Worm (Caenorhabditis elegans) whole organism, L4 larva: ENCODE data around the gene T26H5.10.

Experiments used
- F26F4.8 ChIP-seq: fragments of 200-800 bp; sonication (Bioruptor generic); conservative IDR thresholded peaks from 2 replicates; pipeline ENCODE4 v1.3.6; 2022; ENCODE audit warnings: missing genetic modification characterization, missing compliant biosample characterization
- F37D6.2 ChIP-seq: sonication (generic microtip); optimal IDR thresholded peaks from 2 replicates; lab custom pipeline; 2016; ENCODE audit warnings: mild to moderate bottlenecking, missing genetic modification characterization, missing compliant biosample characterization
- T20F7.1 ChIP-seq: fragments of 200-800 bp; sonication (Bioruptor generic); optimal IDR thresholded peaks from 2 replicates; lab custom pipeline; 2018; ENCODE audit warnings: mild to moderate bottlenecking, missing genetic modification characterization, missing compliant biosample characterization
- T26A8.4 ChIP-seq: fragments of 200-800 bp; sonication (Bioruptor generic); IDR thresholded peaks from 2 replicates; pipeline ENCODE4 v1.3.6; 2022; ENCODE audit warnings: missing genetic modification characterization, missing compliant biosample characterization
- Y105C5A.15 ChIP-seq: fragments of 200-800 bp; sonication (Bioruptor generic); IDR thresholded peaks from 2 replicates; pipeline ENCODE4 v1.3.6; 2022; ENCODE audit warnings: missing genetic modification characterization, missing compliant biosample characterization
- Y48G9A.11 ChIP-seq: fragments of 200-800 bp; sonication (Bioruptor generic); IDR thresholded peaks from 2 replicates; pipeline ENCODE4 v1.3.6; 2022; ENCODE audit warnings: missing genetic modification reagents, missing genetic modification characterization, missing compliant biosample characterization
- aha-1 ChIP-seq: fragments of 150-350 bp; peaks from one replicate; lab custom pipeline; 2014; ENCODE audit warnings: missing biosample characterization, missing genetic modification characterization
- ama-1 ChIP-seq: fragments of 150-350 bp; optimal IDR thresholded peaks from 2 replicates; lab custom pipeline; 2014; ENCODE audit warnings: inconsistent platforms, mixed read lengths
- attf-4 ChIP-seq: sonication (generic microtip); optimal IDR thresholded peaks from 3 replicates; lab custom pipeline; 2017; ENCODE audit warnings: missing biosample characterization, missing genetic modification characterization
- ceh-32 ChIP-seq: sonication (generic microtip); optimal IDR thresholded peaks from 2 replicates; lab custom pipeline; 2016; ENCODE audit warnings: mild to moderate bottlenecking, missing genetic modification characterization, missing compliant biosample characterization; ENCODE audit not compliant: poor library complexity
- cey-2 ChIP-seq: sonication (generic microtip); optimal IDR thresholded peaks from 3 replicates; lab custom pipeline; 2017; ENCODE audit warnings: missing genetic modification characterization, mild to moderate bottlenecking, missing compliant biosample characterization, antibody characterized with exemption, borderline replicate concordance; ENCODE audit not compliant: insufficient read depth
- daf-12 ChIP-seq: fragments of 150-350 bp; optimal IDR thresholded peaks from 2 replicates; lab custom pipeline; 2014; ENCODE audit warnings: missing biosample characterization, missing genetic modification reagents, missing genetic modification characterization
- daf-19 ChIP-seq: fragments of 200-800 bp; sonication (Bioruptor generic); conservative IDR thresholded peaks from 2 replicates; pipeline ENCODE4 v1.3.6; 2022; ENCODE audit warnings: missing genetic modification characterization, missing compliant biosample characterization
- dmd-6 ChIP-seq: fragments of 200-800 bp; sonication (Bioruptor generic); IDR thresholded peaks from 2 replicates; pipeline ENCODE4 v1.3.6; 2022; ENCODE audit warnings: missing genetic modification reagents, missing genetic modification characterization, missing compliant biosample characterization
- dmd-8 ChIP-seq: fragments of 200-800 bp; sonication (Bioruptor generic); IDR thresholded peaks from 2 replicates; pipeline ENCODE4 v1.3.6; 2022; ENCODE audit warnings: missing genetic modification characterization, missing compliant biosample characterization
- dmd-9 ChIP-seq: fragments of 200-800 bp; sonication (Bioruptor generic); IDR thresholded peaks from 2 replicates; pipeline ENCODE4 v1.3.6; 2022; ENCODE audit warnings: missing genetic modification reagents, missing genetic modification characterization, missing compliant biosample characterization
- dpl-1 ChIP-seq: fragments of 150-350 bp; optimal IDR thresholded peaks from 2 replicates; lab custom pipeline; 2014; ENCODE audit warnings: missing biosample characterization, missing genetic modification reagents, missing genetic modification characterization
- dve-1 ChIP-seq: sonication (generic microtip); optimal IDR thresholded peaks from 2 replicates; lab custom pipeline; 2017; ENCODE audit warnings: antibody characterized with exemption, mild to moderate bottlenecking, missing genetic modification characterization, missing compliant biosample characterization; ENCODE audit not compliant: insufficient read depth
- egl-27 ChIP-seq: sonication (generic microtip); optimal IDR thresholded peaks from 3 replicates; lab custom pipeline; 2017; ENCODE audit warnings: missing biosample characterization, missing genetic modification reagents, missing genetic modification characterization
- egl-43 ChIP-seq: fragments of 200-800 bp; sonication (Bioruptor generic); IDR thresholded peaks from 2 replicates; pipeline ENCODE4 v1.3.6; 2022; ENCODE audit warnings: missing genetic modification reagents, missing genetic modification characterization, missing compliant biosample characterization
- gei-8 ChIP-seq: fragments of 200-800 bp; sonication (Bioruptor generic); optimal IDR thresholded peaks from 2 replicates; lab custom pipeline; 2018; ENCODE audit warnings: mild to moderate bottlenecking, missing genetic modification characterization, missing compliant biosample characterization
- hlh-30 ChIP-seq: sonication (generic microtip); optimal IDR thresholded peaks from 2 replicates; lab custom pipeline; 2017; ENCODE audit warnings: antibody characterized with exemption, mild to moderate bottlenecking, missing genetic modification characterization, missing compliant biosample characterization; ENCODE audit not compliant: insufficient read depth
- jun-1 ChIP-seq: fragments of 150-350 bp; optimal IDR thresholded peaks from 2 replicates; lab custom pipeline; 2014; ENCODE audit warnings: missing biosample characterization, missing genetic modification reagents, missing genetic modification characterization
- lim-7 ChIP-seq: fragments of 200-800 bp; sonication (Bioruptor generic); IDR thresholded peaks from 2 replicates; pipeline ENCODE4 v1.3.6; 2022; ENCODE audit warnings: missing genetic modification characterization, missing compliant biosample characterization
- lin-13 ChIP-seq: fragments of 150-350 bp; optimal IDR thresholded peaks from 2 replicates; lab custom pipeline; 2014; ENCODE audit warnings: missing biosample characterization, missing genetic modification reagents, missing genetic modification characterization
- lin-38 ChIP-seq: fragments of 200-800 bp; sonication (Bioruptor generic); IDR thresholded peaks from 2 replicates; pipeline ENCODE4 v1.3.6; 2022; ENCODE audit warnings: missing genetic modification reagents, missing genetic modification characterization, missing compliant biosample characterization
- lin-39 ChIP-seq: fragments of 150-350 bp; optimal IDR thresholded peaks from 2 replicates; lab custom pipeline; 2014; ENCODE audit warnings: missing biosample characterization, missing genetic modification reagents, missing genetic modification characterization
- madf-9 ChIP-seq: fragments of 200-800 bp; sonication (Bioruptor generic); conservative IDR thresholded peaks from 2 replicates; pipeline ENCODE4 v1.3.6; 2022; ENCODE audit warnings: missing genetic modification reagents, missing genetic modification characterization, missing compliant biosample characterization
- mep-1 ChIP-seq: fragments of 150-350 bp; sonication (generic microtip); optimal IDR thresholded peaks from 3 replicates; lab custom pipeline; 2014; ENCODE audit warnings: missing biosample characterization, missing genetic modification characterization
- mxl-2 ChIP-seq: fragments of 200-800 bp; sonication (Bioruptor generic); conservative IDR thresholded peaks from 2 replicates; pipeline ENCODE4 v1.3.6; 2022; ENCODE audit warnings: missing genetic modification reagents, missing genetic modification characterization, missing compliant biosample characterization
- mxl-3 ChIP-seq: fragments of 200-800 bp; sonication (Bioruptor generic); optimal IDR thresholded peaks from 2 replicates; lab custom pipeline; 2018; ENCODE audit warnings: mild to moderate bottlenecking, missing genetic modification characterization, missing compliant biosample characterization
- nhr-10 ChIP-seq: fragments of 150-350 bp; optimal IDR thresholded peaks from 2 replicates; lab custom pipeline; 2014; ENCODE audit warnings: missing biosample characterization, missing genetic modification characterization
- nhr-111 ChIP-seq: fragments of 200-800 bp; sonication (Bioruptor generic); optimal IDR thresholded peaks from 2 replicates; lab custom pipeline; 2018; ENCODE audit warnings: mild to moderate bottlenecking, missing genetic modification characterization, missing compliant biosample characterization
- nhr-237 ChIP-seq: sonication (generic microtip); optimal IDR thresholded peaks from 2 replicates; lab custom pipeline; 2017; ENCODE audit warnings: missing biosample characterization, missing genetic modification characterization
- nhr-28 ChIP-seq: fragments of 150-350 bp; optimal IDR thresholded peaks from 2 replicates; lab custom pipeline; 2014; ENCODE audit warnings: missing biosample characterization, missing genetic modification characterization
- nhr-41 ChIP-seq: fragments of 200-800 bp; sonication (Bioruptor generic); IDR thresholded peaks from 2 replicates; pipeline ENCODE4 v1.3.6; 2022; ENCODE audit warnings: missing genetic modification reagents, missing genetic modification characterization, missing compliant biosample characterization
- nhr-42 ChIP-seq: fragments of 200-800 bp; sonication (Bioruptor generic); IDR thresholded peaks from 2 replicates; pipeline ENCODE4 v1.3.6; 2022; ENCODE audit warnings: missing genetic modification characterization, missing compliant biosample characterization
- nhr-6 ChIP-seq: fragments of 150-350 bp; optimal IDR thresholded peaks from 2 replicates; lab custom pipeline; 2014; ENCODE audit warnings: missing biosample characterization, missing genetic modification characterization
- nhr-77 ChIP-seq: fragments of 150-350 bp; optimal IDR thresholded peaks from 2 replicates; lab custom pipeline; 2014; ENCODE audit warnings: missing biosample characterization, missing genetic modification characterization
- pha-4 ChIP-seq, 2 experiments: fragments of 150-350 bp in 1 of 2; fragments of 200-800 bp in 1 of 2; sonication (Bioruptor generic) in 1 of 2; IDR thresholded peaks in 1 of 2; optimal IDR thresholded peaks in 1 of 2; 2 replicates each; pipeline versions ENCODE4 v1.3.6 to Lab custom; 2014 to 2022; ENCODE audit warnings: missing genetic modification characterization in 2 of 2, missing genetic modification reagents in 2 of 2, missing biosample characterization in 1 of 2, missing compliant biosample characterization in 1 of 2
- php-3 ChIP-seq: fragments of 200-800 bp; sonication (Bioruptor generic); IDR thresholded peaks from 2 replicates; pipeline ENCODE4 v1.3.6; 2022; ENCODE audit warnings: missing genetic modification reagents, missing genetic modification characterization, missing compliant biosample characterization
- sdz-12 ChIP-seq: fragments of 200-800 bp; sonication (Bioruptor generic); optimal IDR thresholded peaks from 2 replicates; lab custom pipeline; 2018; ENCODE audit warnings: mild to moderate bottlenecking, missing genetic modification characterization, missing compliant biosample characterization
- set-16 ChIP-seq: fragments of 200-800 bp; sonication (Bioruptor generic); IDR thresholded peaks from 2 replicates; pipeline ENCODE4 v1.3.6; 2022; ENCODE audit warnings: missing genetic modification reagents, missing genetic modification characterization, missing compliant biosample characterization
- skn-1 ChIP-seq: fragments of 150-350 bp; optimal IDR thresholded peaks from 2 replicates; lab custom pipeline; 2014; ENCODE audit warnings: missing biosample characterization, missing genetic modification characterization
- snpc-4 ChIP-seq: fragments of 150-350 bp; optimal IDR thresholded peaks from 2 replicates; lab custom pipeline; 2014; ENCODE audit warnings: missing biosample characterization, missing genetic modification characterization
- spr-3 ChIP-seq: fragments of 200-800 bp; sonication (Bioruptor generic); optimal IDR thresholded peaks from 2 replicates; lab custom pipeline; 2018; ENCODE audit warnings: mild to moderate bottlenecking, missing genetic modification characterization, missing compliant biosample characterization
- tag-97 ChIP-seq: fragments of 200-800 bp; sonication (Bioruptor generic); IDR thresholded peaks from 2 replicates; pipeline ENCODE4 v1.3.6; 2022; ENCODE audit warnings: missing genetic modification characterization, missing compliant biosample characterization
- unc-130 ChIP-seq: sonication (generic microtip); optimal IDR thresholded peaks from 2 replicates; lab custom pipeline; 2016; ENCODE audit warnings: missing genetic modification reagents, missing genetic modification characterization, missing compliant biosample characterization
- unc-39 ChIP-seq: sonication (generic microtip); optimal IDR thresholded peaks from 2 replicates; lab custom pipeline; 2017; ENCODE audit warnings: missing biosample characterization, missing genetic modification characterization
- vab-7 ChIP-seq: fragments of 200-800 bp; sonication (Bioruptor generic); IDR thresholded peaks from 2 replicates; pipeline ENCODE4 v1.3.6; 2022; ENCODE audit warnings: missing genetic modification reagents, missing genetic modification characterization, missing compliant biosample characterization
- zip-2 ChIP-seq: fragments of 150-350 bp; optimal IDR thresholded peaks from 2 replicates; lab custom pipeline; 2014; ENCODE audit warnings: missing biosample characterization, missing genetic modification characterization
- ztf-11 ChIP-seq: fragments of 150-350 bp; optimal IDR thresholded peaks from 2 replicates; lab custom pipeline; 2014; ENCODE audit warnings: missing biosample characterization, missing genetic modification characterization

T26H5.10 gene

ce11 chrV:15479825-15480224, 36.2 kb upstream of the T26H5.10 start (continued):
- peak; percentile 73; the same call in 1 of the 2 replicates for TF ChIP-seq dmd-8 (GFP tag; lab: Robert Waterston, UW)
- TF ChIP-seq daf-12 (tag; lab: Kevin White, UChicago): no peak
- TF ChIP-seq daf-19: no peak
- TF ChIP-seq madf-9 (GFP tag; lab: Robert Waterston, UW): no peak
- TF ChIP-seq zip-2 (tag; lab: Kevin White, UChicago): no peak
- 0 out of 2 replicates have a peak, but pooled peaks have one; percentile 10 for TF ChIP-seq F26F4.8 (GFP tag; lab: Robert Waterston, UW)
- no peak for TF ChIP-seq nhr-10 (tag; lab: Kevin White, UChicago)
- TF ChIP-seq ama-1 (lab: Kevin White, UChicago): no peak
- no peak for TF ChIP-seq nhr-41 (GFP tag; lab: Robert Waterston, UW)
- TF ChIP-seq cey-2 (tag; lab: Kevin White, UChicago): no peak
- no peak for TF ChIP-seq nhr-6 (tag; lab: Kevin White, UChicago)
- peak; percentile 13; the same call in 1 of the 2 replicates for TF ChIP-seq pha-4 (GFP tag; IDR thresholded peaks at IDR 0.05; lab: Robert Waterston, UW)
- no peak for TF ChIP-seq pha-4 (tag; optimal IDR thresholded peaks at IDR 0.05; lab: Kevin White, UChicago)
- 0 out of 2 replicates have a peak, but pooled peaks have one; percentile 28 for TF ChIP-seq vab-7
- no peak for TF ChIP-seq dpl-1
- TF ChIP-seq lin-38: no peak
- TF ChIP-seq lim-7 (GFP tag; lab: Robert Waterston, UW): peak; percentile 68
- TF ChIP-seq ceh-32: no peak
- TF ChIP-seq spr-3 (GFP tag; lab: Kevin White, UChicago): no peak
- no peak for TF ChIP-seq dmd-6
- TF ChIP-seq jun-1 (tag; lab: Kevin White, UChicago): no peak
- TF ChIP-seq nhr-111 (GFP tag; lab: Kevin White, UChicago): no peak
- TF ChIP-seq Y48G9A.11 (GFP tag; lab: Robert Waterston, UW): no peak; the same call in 1 of the 2 replicates
- TF ChIP-seq nhr-42 (GFP tag; lab: Robert Waterston, UW): no peak
- TF ChIP-seq php-3 (GFP tag; lab: Robert Waterston, UW): no peak
- TF ChIP-seq nhr-77: no peak
- TF ChIP-seq dmd-9 (GFP tag; lab: Robert Waterston, UW): no peak
- TF ChIP-seq set-16 (GFP tag; lab: Robert Waterston, UW): no peak
- TF ChIP-seq aha-1 (tag; lab: Kevin White, UChicago): peak; percentile 14
- TF ChIP-seq hlh-30 (tag; lab: Kevin White, UChicago): no peak
- peak; percentile 42 for TF ChIP-seq gei-8
- TF ChIP-seq ztf-11 (tag; lab: Kevin White, UChicago): no peak
- no peak for TF ChIP-seq T26A8.4 (GFP tag; lab: Robert Waterston, UW)
- no peak for TF ChIP-seq egl-27 (tag; lab: Kevin White, UChicago)
- no peak for TF ChIP-seq F37D6.2 (tag; lab: Kevin White, UChicago)
- TF ChIP-seq snpc-4 (tag; lab: Kevin White, UChicago): no peak
- TF ChIP-seq egl-43: peak; percentile 83
- no peak for TF ChIP-seq mxl-3 (GFP tag; lab: Kevin White, UChicago)
- TF ChIP-seq unc-130 (GFP tag; lab: Kevin White, UChicago): peak; percentile 12
- TF ChIP-seq sdz-12 (GFP tag; lab: Kevin White, UChicago): no peak
- no peak for TF ChIP-seq unc-39 (tag; lab: Kevin White, UChicago)
- no peak for TF ChIP-seq nhr-237 (tag; lab: Kevin White, UChicago)
- TF ChIP-seq nhr-28 (tag; lab: Kevin White, UChicago): no peak
- TF ChIP-seq attf-4 (tag; lab: Kevin White, UChicago): no peak
- no peak for TF ChIP-seq skn-1 (tag; lab: Kevin White, UChicago)
- TF ChIP-seq Y105C5A.15 (GFP tag; lab: Robert Waterston, UW): no peak
- no peak for TF ChIP-seq tag-97 (GFP tag; lab: Robert Waterston, UW)
- TF ChIP-seq lin-39: no peak
- TF ChIP-seq T20F7.1 (GFP tag; lab: Kevin White, UChicago): no peak
- no peak for TF ChIP-seq mxl-2
- TF ChIP-seq mep-1 (tag; lab: Kevin White, UChicago): no peak
- TF ChIP-seq dve-1 (tag; lab: Kevin White, UChicago): peak; percentile 21
- no peak for TF ChIP-seq lin-13 (GFP tag; lab: Kevin White, UChicago)
